Worm (Caenorhabditis elegans): Measurements from ENCODE around the gene lgc-16.
A peak's percentile ranks its signal among the peaks of the same experiment; 100 is the strongest.

lgc-16 gene

ce11 chrX:12118340-12118739 is at the start of gene lgc-16:
TSS of gene lgc-16 (plus strand) at chrX:12118640.
- no peak for TF ChIP-seq ets-7 (tag; optimal IDR thresholded peaks at IDR 0.05)
- no peak for TF ChIP-seq ama-1 (optimal IDR thresholded peaks at IDR 0.05)
- no peak for TF ChIP-seq sea-1 (GFP tag; conservative IDR thresholded peaks at IDR 0.05)
- no peak for TF ChIP-seq aly-1 (tag; optimal IDR thresholded peaks at IDR 0.05)
- no peak for TF ChIP-seq flt-1 (GFP tag; IDR thresholded peaks at IDR 0.05)
- no peak for TF ChIP-seq hnd-1 (tag; optimal IDR thresholded peaks at IDR 0.05)
- no peak for TF ChIP-seq pes-1 (GFP tag; IDR thresholded peaks at IDR 0.05)
- no peak for TF ChIP-seq ceh-13 (GFP tag; optimal IDR thresholded peaks at IDR 0.05)
- TF ChIP-seq hmbx-1 (tag; optimal IDR thresholded peaks at IDR 0.05): no peak
- TF ChIP-seq tbx-11 (GFP tag; IDR thresholded peaks at IDR 0.05): no peak
- no peak for TF ChIP-seq tra-4 (tag; optimal IDR thresholded peaks at IDR 0.05)
- no peak for TF ChIP-seq tbx-37 (GFP tag; conservative IDR thresholded peaks at IDR 0.05)
- TF ChIP-seq hmg-4 (GFP tag; optimal IDR thresholded peaks at IDR 0.05): no peak
- TF ChIP-seq ceh-36 (tag; optimal IDR thresholded peaks at IDR 0.05): no peak
- no peak for TF ChIP-seq scrt-1 (GFP tag; IDR thresholded peaks at IDR 0.05)
- no peak for TF ChIP-seq B0310.2 (tag; optimal IDR thresholded peaks at IDR 0.05)
- no peak for TF ChIP-seq F13C5.2 (tag; optimal IDR thresholded peaks at IDR 0.05)

- TF ChIP-seq ceh-13 (GFP tag; optimal IDR thresholded peaks at IDR 0.05) (no peak), F13C5.2 (tag; optimal IDR thresholded peaks at IDR 0.05) (no peak), B0310.2 (tag; optimal IDR thresholded peaks at IDR 0.05) (no peak), tbx-11 (GFP tag; IDR thresholded peaks at IDR 0.05) (no peak), ets-7 (tag; optimal IDR thresholded peaks at IDR 0.05) (no peak), ceh-36 (tag; optimal IDR thresholded peaks at IDR 0.05) (no peak), hnd-1 (tag; optimal IDR thresholded peaks at IDR 0.05) (no peak), tra-4 (tag; optimal IDR thresholded peaks at IDR 0.05) (no peak)
Measured at ce11 chrX:12073764-12074163, 44.7 kb upstream of the lgc-16 start, which contains the start of gene tmem-145. TSS of gene tmem-145 (minus strand) at chrX:12073864.

ce11 chrX:12080581-12081162 is 37.8 kb upstream of the lgc-16 start:
- no peak for TF ChIP-seq ceh-13 (GFP tag; optimal IDR thresholded peaks at IDR 0.05)
- no peak for TF ChIP-seq ets-7 (tag; optimal IDR thresholded peaks at IDR 0.05)
- no peak for TF ChIP-seq scrt-1 (GFP tag; IDR thresholded peaks at IDR 0.05)
- TF ChIP-seq sea-1 (GFP tag; conservative IDR thresholded peaks at IDR 0.05): no peak
- TF ChIP-seq flt-1 (GFP tag; IDR thresholded peaks at IDR 0.05): no peak
- no peak for TF ChIP-seq tbx-11 (GFP tag; IDR thresholded peaks at IDR 0.05)
- no peak for TF ChIP-seq aly-1 (tag; optimal IDR thresholded peaks at IDR 0.05)
- TF ChIP-seq ama-1 (optimal IDR thresholded peaks at IDR 0.05): no peak
- no peak for TF ChIP-seq tbx-37 (GFP tag; conservative IDR thresholded peaks at IDR 0.05)
- no peak for TF ChIP-seq pes-1 (GFP tag; IDR thresholded peaks at IDR 0.05)
- no peak for TF ChIP-seq hnd-1 (tag; optimal IDR thresholded peaks at IDR 0.05)
- no peak for TF ChIP-seq ceh-36 (tag; optimal IDR thresholded peaks at IDR 0.05)
- TF ChIP-seq F13C5.2 (tag; optimal IDR thresholded peaks at IDR 0.05): no peak
- no peak for TF ChIP-seq hmg-4 (GFP tag; optimal IDR thresholded peaks at IDR 0.05)

- TF ChIP-seq hnd-1 (tag; optimal IDR thresholded peaks at IDR 0.05): no peak
- TF ChIP-seq scrt-1 (GFP tag; IDR thresholded peaks at IDR 0.05): no peak
- no peak for TF ChIP-seq ama-1 (optimal IDR thresholded peaks at IDR 0.05)
- TF ChIP-seq ceh-36 (tag; optimal IDR thresholded peaks at IDR 0.05): no peak
- no peak for TF ChIP-seq hmg-4 (GFP tag; optimal IDR thresholded peaks at IDR 0.05)
- TF ChIP-seq tbx-11 (GFP tag; IDR thresholded peaks at IDR 0.05): no peak
- no peak for TF ChIP-seq tbx-37 (GFP tag; conservative IDR thresholded peaks at IDR 0.05)
- TF ChIP-seq ceh-13 (GFP tag; optimal IDR thresholded peaks at IDR 0.05): no peak
- TF ChIP-seq sea-1 (GFP tag; conservative IDR thresholded peaks at IDR 0.05): no peak
- no peak for TF ChIP-seq aly-1 (tag; optimal IDR thresholded peaks at IDR 0.05)
- no peak for TF ChIP-seq B0310.2 (tag; optimal IDR thresholded peaks at IDR 0.05)
- no peak for TF ChIP-seq hmbx-1 (tag; optimal IDR thresholded peaks at IDR 0.05)
- TF ChIP-seq tra-4 (tag; optimal IDR thresholded peaks at IDR 0.05): no peak
- no peak for TF ChIP-seq ets-7 (tag; optimal IDR thresholded peaks at IDR 0.05)
- no peak for TF ChIP-seq pes-1 (GFP tag; IDR thresholded peaks at IDR 0.05)
Measured at ce11 chrX:12081250-12081649, 37.2 kb upstream of the lgc-16 start.

ce11 chrX:12082813-12083212 is 35.6 kb upstream of the lgc-16 start:
- no peak for TF ChIP-seq hmg-4 (GFP tag; optimal IDR thresholded peaks at IDR 0.05)
- no peak for TF ChIP-seq tra-4 (tag; optimal IDR thresholded peaks at IDR 0.05)
- TF ChIP-seq flt-1 (GFP tag; IDR thresholded peaks at IDR 0.05): no peak
- no peak for TF ChIP-seq ceh-36 (tag; optimal IDR thresholded peaks at IDR 0.05)
- no peak for TF ChIP-seq hmbx-1 (tag; optimal IDR thresholded peaks at IDR 0.05)
- no peak for TF ChIP-seq sea-1 (GFP tag; conservative IDR thresholded peaks at IDR 0.05)
- no peak for TF ChIP-seq ets-7 (tag; optimal IDR thresholded peaks at IDR 0.05)
- no peak for TF ChIP-seq B0310.2 (tag; optimal IDR thresholded peaks at IDR 0.05)
- TF ChIP-seq tbx-37 (GFP tag; conservative IDR thresholded peaks at IDR 0.05): no peak
- TF ChIP-seq F13C5.2 (tag; optimal IDR thresholded peaks at IDR 0.05): no peak
- no peak for TF ChIP-seq scrt-1 (GFP tag; IDR thresholded peaks at IDR 0.05)
- TF ChIP-seq ama-1 (optimal IDR thresholded peaks at IDR 0.05): no peak
- TF ChIP-seq ceh-13 (GFP tag; optimal IDR thresholded peaks at IDR 0.05): no peak
- no peak for TF ChIP-seq tbx-11 (GFP tag; IDR thresholded peaks at IDR 0.05)
- no peak for TF ChIP-seq aly-1 (tag; optimal IDR thresholded peaks at IDR 0.05)
- TF ChIP-seq pes-1 (GFP tag; IDR thresholded peaks at IDR 0.05): no peak
- TF ChIP-seq hnd-1 (tag; optimal IDR thresholded peaks at IDR 0.05): no peak

ce11 chrX:12086297-12086696 is 32.1 kb upstream of the lgc-16 start:
- TF ChIP-seq hmbx-1 (tag; optimal IDR thresholded peaks at IDR 0.05) (no peak), ama-1 (optimal IDR thresholded peaks at IDR 0.05) (no peak), F13C5.2 (tag; optimal IDR thresholded peaks at IDR 0.05) (no peak), scrt-1 (GFP tag; IDR thresholded peaks at IDR 0.05) (no peak), tra-4 (tag; optimal IDR thresholded peaks at IDR 0.05) (no peak), hnd-1 (tag; optimal IDR thresholded peaks at IDR 0.05) (no peak), flt-1 (GFP tag; IDR thresholded peaks at IDR 0.05) (no peak), pes-1 (GFP tag; IDR thresholded peaks at IDR 0.05) (no peak; the same call in 1 of the 2 replicates), sea-1 (GFP tag; conservative IDR thresholded peaks at IDR 0.05) (no peak), B0310.2 (tag; optimal IDR thresholded peaks at IDR 0.05) (no peak), ceh-36 (tag; optimal IDR thresholded peaks at IDR 0.05) (peak; percentile 26), ceh-13 (GFP tag; optimal IDR thresholded peaks at IDR 0.05) (no peak), tbx-11 (GFP tag; IDR thresholded peaks at IDR 0.05) (no peak), hmg-4 (GFP tag; optimal IDR thresholded peaks at IDR 0.05) (peak; percentile 27), tbx-37 (GFP tag; conservative IDR thresholded peaks at IDR 0.05) (no peak), ets-7 (tag; optimal IDR thresholded peaks at IDR 0.05) (no peak), aly-1 (tag; optimal IDR thresholded peaks at IDR 0.05) (peak; percentile 1)
